Fruit fly (Drosophila melanogaster) whole organism, embryonic: ENCODE measurements around the gene Nasp.

Experiments
- Aef1 ChIP-seq: fragments of 200-800 bp; sonication (Bioruptor generic); IDR thresholded peaks from 3 replicates; pipeline ENCODE4 v1.3.6; 2022; ENCODE audit warnings: missing biosample characterization, missing genetic modification characterization
- Atf-2 ChIP-seq: fragments of 200-800 bp; sonication (Bioruptor generic); optimal IDR thresholded peaks from 2 replicates; lab custom pipeline; 2016; ENCODE audit warnings: missing biosample characterization, missing genetic modification characterization
- Atf6 ChIP-seq: fragments of 200-800 bp; sonication (Bioruptor generic); IDR thresholded peaks from 2 replicates; pipeline ENCODE4 v1.3.6; 2022; ENCODE audit warnings: missing biosample characterization, missing genetic modification characterization
- CG10366 ChIP-seq: fragments of 200-800 bp; sonication (Bioruptor generic); IDR thresholded peaks from 2 replicates; pipeline ENCODE4 v1.3.6; 2022; ENCODE audit warnings: missing biosample characterization, missing genetic modification characterization
- CG11695 ChIP-seq: fragments of 200-800 bp; sonication (Bioruptor generic); IDR thresholded peaks from 3 replicates; pipeline ENCODE4 v1.3.6; 2022; ENCODE audit warnings: missing biosample characterization, missing genetic modification characterization
- CG13424 ChIP-seq: fragments of 200-800 bp; sonication (Bioruptor generic); optimal IDR thresholded peaks from 2 replicates; lab custom pipeline; 2019; ENCODE audit warnings: missing biosample characterization, mild to moderate bottlenecking, missing genetic modification characterization, moderate library complexity
- CG1603 ChIP-seq: fragments of 200-800 bp; sonication (Bioruptor generic); optimal IDR thresholded peaks from 2 replicates; lab custom pipeline; 2019; ENCODE audit warnings: missing biosample characterization, mild to moderate bottlenecking, missing genetic modification characterization, moderate library complexity
- CG17186 ChIP-seq: fragments of 200-800 bp; sonication (Bioruptor generic); optimal IDR thresholded peaks from 3 replicates; lab custom pipeline; 2017; ENCODE audit warnings: missing biosample characterization, missing genetic modification reagents, missing genetic modification characterization
- CG17385 ChIP-seq: fragments of 200-800 bp; sonication (Bioruptor generic); optimal IDR thresholded peaks from 3 replicates; lab custom pipeline; 2018; ENCODE audit warnings: missing biosample characterization, mild to moderate bottlenecking, missing genetic modification characterization
- CG17829 ChIP-seq: fragments of 200-800 bp; optimal IDR thresholded peaks from 2 replicates; lab custom pipeline; 2019; ENCODE audit warnings: missing biosample characterization, mild to moderate bottlenecking, missing genetic modification characterization, moderate library complexity
- CG18619 ChIP-seq: fragments of 200-800 bp; sonication (Bioruptor generic); optimal IDR thresholded peaks from 3 replicates; lab custom pipeline; 2017; ENCODE audit warnings: missing biosample characterization, mild to moderate bottlenecking, missing genetic modification characterization
- CG30403 ChIP-seq: fragments of 200-800 bp; sonication (Bioruptor generic); optimal IDR thresholded peaks from 3 replicates; lab custom pipeline; 2016; ENCODE audit warnings: missing biosample characterization, missing genetic modification characterization
- CG33213 ChIP-seq: fragments of 200-800 bp; sonication (Bioruptor generic); optimal IDR thresholded peaks from 3 replicates; lab custom pipeline; 2016; ENCODE audit warnings: missing biosample characterization, missing genetic modification characterization
- CG3847 ChIP-seq: fragments of 200-800 bp; sonication (Bioruptor generic); IDR thresholded peaks from 2 replicates; pipeline ENCODE4 v1.3.6; 2022; ENCODE audit warnings: missing biosample characterization, missing genetic modification characterization
- CG4854 ChIP-seq: fragments of 200-800 bp; sonication (Bioruptor generic); optimal IDR thresholded peaks from 2 replicates; lab custom pipeline; 2016; ENCODE audit warnings: missing biosample characterization, missing genetic modification characterization, inconsistent platforms
- CG6175 ChIP-seq: fragments of 200-800 bp; sonication (Bioruptor generic); IDR thresholded peaks from 3 replicates; pipeline ENCODE4 v1.3.6; 2022; ENCODE audit warnings: missing biosample characterization, missing genetic modification characterization
- CG8944 ChIP-seq: fragments of 200-800 bp; sonication (Bioruptor generic); optimal IDR thresholded peaks from 3 replicates; lab custom pipeline; 2016; ENCODE audit warnings: missing biosample characterization, missing genetic modification characterization
- CG9609 ChIP-seq: fragments of 200-800 bp; sonication (Bioruptor generic); optimal IDR thresholded peaks from 3 replicates; lab custom pipeline; 2016; ENCODE audit warnings: missing biosample characterization, missing genetic modification characterization
- CG9932 ChIP-seq: fragments of 200-800 bp; sonication (Bioruptor generic); IDR thresholded peaks from 2 replicates; pipeline ENCODE4 v1.3.6; 2022; ENCODE audit warnings: missing biosample characterization, missing genetic modification characterization
- CHES-1-like ChIP-seq: fragments of 200-800 bp; sonication (Bioruptor generic); optimal IDR thresholded peaks from 2 replicates; lab custom pipeline; 2016; ENCODE audit warnings: missing biosample characterization, missing genetic modification characterization
- Camta ChIP-seq: fragments of 200-800 bp; sonication (Bioruptor generic); optimal IDR thresholded peaks from 2 replicates; lab custom pipeline; 2016; ENCODE audit warnings: missing biosample characterization, missing genetic modification characterization
- Dfd ChIP-seq, 2 experiments: fragments of >200 bp; optimal IDR thresholded peaks; 2 replicates each; lab custom pipeline; 2017; ENCODE audit warnings: missing biosample characterization in 2 of 2, missing genetic modification characterization in 2 of 2
- Dip2 ChIP-seq: fragments of 200-800 bp; sonication (Bioruptor generic); IDR thresholded peaks from 2 replicates; pipeline ENCODE4 v1.3.6; 2022; ENCODE audit warnings: missing biosample characterization, missing genetic modification characterization
- HLH54F ChIP-seq: fragments of 200-800 bp; sonication (Bioruptor generic); optimal IDR thresholded peaks from 3 replicates; lab custom pipeline; 2016; ENCODE audit warnings: missing biosample characterization, missing genetic modification characterization
- HLHmδ ChIP-seq: fragments of 200-800 bp; sonication (Bioruptor generic); optimal IDR thresholded peaks from 2 replicates; lab custom pipeline; 2018; ENCODE audit warnings: missing biosample characterization, mild to moderate bottlenecking, missing genetic modification characterization, moderate library complexity
- Hr3 ChIP-seq: fragments of 200-800 bp; sonication (Bioruptor generic); optimal IDR thresholded peaks from 3 replicates; lab custom pipeline; 2016; ENCODE audit warnings: missing biosample characterization, missing genetic modification characterization
- Lim3 ChIP-seq: fragments of 200-800 bp; sonication (Bioruptor generic); IDR thresholded peaks from 2 replicates; pipeline ENCODE4 v1.3.6; 2022; ENCODE audit warnings: missing biosample characterization, missing genetic modification characterization
- MESR4 ChIP-seq: fragments of 200-800 bp; sonication (Bioruptor generic); optimal IDR thresholded peaks from 2 replicates; lab custom pipeline; 2018; ENCODE audit warnings: missing biosample characterization, mild to moderate bottlenecking, missing genetic modification characterization, moderate library complexity
- Mes4 ChIP-seq: fragments of 200-800 bp; sonication (Bioruptor generic); optimal IDR thresholded peaks from 2 replicates; lab custom pipeline; 2016; ENCODE audit warnings: missing biosample characterization, missing genetic modification characterization
- Oli ChIP-seq: fragments of 200-800 bp; sonication (Bioruptor generic); optimal IDR thresholded peaks from 2 replicates; lab custom pipeline; 2018; ENCODE audit warnings: missing biosample characterization, mild to moderate bottlenecking, missing genetic modification characterization, moderate library complexity
- Vsx1 ChIP-seq: fragments of 200-800 bp; sonication (Bioruptor generic); optimal IDR thresholded peaks from 2 replicates; lab custom pipeline; 2017; ENCODE audit warnings: missing biosample characterization, mild to moderate bottlenecking, missing genetic modification characterization, missing genetic modification reagents
- Xbp1 ChIP-seq: fragments of 200-800 bp; sonication (Bioruptor generic); optimal IDR thresholded peaks from 3 replicates; lab custom pipeline; 2016; ENCODE audit warnings: missing biosample characterization, mild to moderate bottlenecking, missing genetic modification characterization
- ase ChIP-seq: fragments of 200-800 bp; sonication (Bioruptor generic); IDR thresholded peaks from 3 replicates; pipeline ENCODE4 v1.3.6; 2022; ENCODE audit warnings: missing biosample characterization, missing genetic modification characterization
- esg ChIP-seq: fragments of 200-800 bp; sonication (Bioruptor generic); conservative IDR thresholded peaks from 2 replicates; pipeline ENCODE4 v1.3.6; 2022; ENCODE audit warnings: missing biosample characterization, missing genetic modification characterization
- fd96Cb ChIP-seq: fragments of 200-800 bp; sonication (Bioruptor generic); optimal IDR thresholded peaks from 2 replicates; lab custom pipeline; 2018; ENCODE audit warnings: missing biosample characterization, mild to moderate bottlenecking, missing genetic modification characterization, moderate library complexity
- gsb ChIP-seq: fragments of 200-800 bp; sonication (Bioruptor generic); IDR thresholded peaks from 2 replicates; pipeline ENCODE4 v1.3.6; 2022; ENCODE audit warnings: missing biosample characterization, missing genetic modification characterization
- jumu ChIP-seq: fragments of 200-800 bp; sonication (Bioruptor generic); optimal IDR thresholded peaks from 3 replicates; lab custom pipeline; 2016; ENCODE audit warnings: missing biosample characterization, missing genetic modification characterization
- kah ChIP-seq: fragments of 200-800 bp; sonication (Bioruptor generic); optimal IDR thresholded peaks from 2 replicates; lab custom pipeline; 2018; ENCODE audit warnings: missing biosample characterization, mild to moderate bottlenecking, missing genetic modification characterization
- ken ChIP-seq: fragments of 200-800 bp; sonication (Bioruptor generic); IDR thresholded peaks from 3 replicates; pipeline ENCODE4 v1.3.6; 2022; ENCODE audit warnings: missing biosample characterization, missing genetic modification characterization
- kni ChIP-seq: fragments of 200-800 bp; sonication (Bioruptor generic); optimal IDR thresholded peaks from 3 replicates; lab custom pipeline; 2017; ENCODE audit warnings: mild to moderate bottlenecking, missing biosample characterization, missing genetic modification reagents, missing genetic modification characterization
- lab ChIP-seq: fragments of 200-800 bp; sonication (Bioruptor generic); optimal IDR thresholded peaks from 3 replicates; lab custom pipeline; 2017; ENCODE audit warnings: missing biosample characterization, missing genetic modification characterization, mild to moderate bottlenecking, moderate library complexity, missing genetic modification reagents
- lilli ChIP-seq: fragments of 200-800 bp; sonication (Bioruptor generic); optimal IDR thresholded peaks from 3 replicates; lab custom pipeline; 2016; ENCODE audit warnings: missing biosample characterization, missing genetic modification characterization
- nerfin-2 ChIP-seq: fragments of 200-800 bp; sonication (Bioruptor generic); IDR thresholded peaks from 2 replicates; pipeline ENCODE4 v1.3.6; 2022; ENCODE audit warnings: missing biosample characterization, missing genetic modification characterization; ENCODE audit not compliant: partially characterized antibody
- pho ChIP-seq: fragments of 200-800 bp; sonication (Bioruptor generic); optimal IDR thresholded peaks from 2 replicates; lab custom pipeline; 2016; ENCODE audit warnings: missing biosample characterization, missing genetic modification characterization
- prd ChIP-seq, 3 experiments: fragments of >200 bp in 2 of 3; fragments of 200-800 bp in 1 of 3; sonication (Bioruptor generic) in 1 of 3; optimal IDR thresholded peaks in 2 of 3; IDR thresholded peaks in 1 of 3; 2 replicates in 2 of 3; 3 replicates in 1 of 3; pipeline versions ENCODE4 v1.3.6 to Lab custom; 2017 to 2022; ENCODE audit warnings: missing biosample characterization in 1 of 3, missing genetic modification characterization in 1 of 3
- ranshi ChIP-seq: fragments of 200-800 bp; sonication (Bioruptor generic); IDR thresholded peaks from 2 replicates; pipeline ENCODE4 v1.3.6; 2022; ENCODE audit warnings: missing biosample characterization, missing genetic modification characterization
- slbo ChIP-seq: fragments of 200-800 bp; sonication (Bioruptor generic); IDR thresholded peaks from 2 replicates; pipeline ENCODE4 v1.3.6; 2022; ENCODE audit warnings: missing biosample characterization, missing genetic modification characterization
- sob ChIP-seq: fragments of 200-800 bp; sonication (Bioruptor generic); IDR thresholded peaks from 2 replicates; pipeline ENCODE4 v1.3.6; 2022; ENCODE audit warnings: missing biosample characterization, missing genetic modification characterization
- tio ChIP-seq: fragments of 200-800 bp; sonication (Bioruptor generic); optimal IDR thresholded peaks from 2 replicates; lab custom pipeline; 2017; ENCODE audit warnings: missing biosample characterization, missing genetic modification characterization, inconsistent platforms
- unpg ChIP-seq: fragments of 200-800 bp; sonication (Bioruptor generic); optimal IDR thresholded peaks from 3 replicates; lab custom pipeline; 2018; ENCODE audit warnings: missing biosample characterization, mild to moderate bottlenecking, missing genetic modification characterization, moderate library complexity
- zfh1 ChIP-seq: fragments of 200-800 bp; sonication (Bioruptor generic); IDR thresholded peaks from 3 replicates; pipeline ENCODE4 v1.3.6; 2022; ENCODE audit warnings: missing biosample characterization, missing genetic modification characterization

Nasp gene

DNA sequence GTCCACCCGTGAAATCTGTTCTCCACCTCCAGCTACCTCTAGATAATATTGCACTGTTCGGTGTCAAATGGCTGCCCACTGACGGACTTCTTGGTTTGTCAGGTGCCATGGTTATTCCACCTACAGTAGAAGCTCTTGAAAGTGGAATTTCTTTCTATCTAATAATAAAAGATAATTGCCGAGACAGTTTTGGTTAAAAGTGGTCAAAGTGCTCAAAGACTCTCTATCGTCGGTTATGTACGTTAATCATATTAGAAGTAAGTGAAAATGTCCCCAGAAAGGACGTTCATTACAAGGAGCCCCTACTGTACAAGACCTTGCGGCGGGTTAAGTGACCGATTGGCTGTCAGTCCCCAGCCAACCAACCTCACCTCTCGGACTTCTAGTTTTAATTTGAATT is 3.4 kb upstream of the Nasp start (continued):
- no peak for TF ChIP-seq nerfin-2 (GFP tag; lab: Robert Waterston, UW)
- TF ChIP-seq lab (GFP tag; lab: Kevin White, UChicago) = peak; percentile 50
- TF ChIP-seq CG4854 = peak; percentile 12
- TF ChIP-seq Aef1 (GFP tag; lab: Robert Waterston, UW) = peak; percentile 44; the same call in 1 of the 3 replicates
- peak; percentile 53 for TF ChIP-seq jumu
- TF ChIP-seq sob = peak; percentile 42; the same call in 1 of the 2 replicates
- peak; percentile 26 for TF ChIP-seq tio (GFP tag; lab: Kevin White, UChicago)
- TF ChIP-seq HLHmδ (GFP tag; lab: Kevin White, UChicago) = no peak
- TF ChIP-seq ase = peak; percentile 58; the same call in 1 of the 3 replicates
- peak; percentile 30 for TF ChIP-seq CG17385 (GFP tag; lab: Kevin White, UChicago)
- peak; percentile 61 for TF ChIP-seq ranshi (GFP tag; lab: Robert Waterston, UW)
- peak; percentile 42; the same call in 2 of the 3 replicates for TF ChIP-seq CG11695
- TF ChIP-seq CG18619 = peak; percentile 39
- TF ChIP-seq Lim3 = no peak
- peak; percentile 34; the same call in 1 of the 2 replicates for TF ChIP-seq Atf6 (GFP tag; lab: Robert Waterston, UW)
- TF ChIP-seq prd (optimal IDR thresholded peaks at IDR 0.05; lab: Kevin White, UChicago) = no peak
- peak; percentile 68 for TF ChIP-seq prd (GFP tag; IDR thresholded peaks at IDR 0.05; lab: Robert Waterston, UW)
- peak; percentile 66 for TF ChIP-seq lilli
- peak; percentile 37 for TF ChIP-seq CG17829 (tag; lab: Kevin White, UChicago)
- no peak for TF ChIP-seq CHES-1-like (GFP tag; lab: Kevin White, UChicago)
- TF ChIP-seq zfh1 (GFP tag; lab: Robert Waterston, UW) = peak; percentile 40; the same call in 1 of the 3 replicates
- peak; percentile 39; the same call in 1 of the 2 replicates for TF ChIP-seq CG9932 (GFP tag; lab: Robert Waterston, UW)
- TF ChIP-seq HLH54F (GFP tag; lab: Kevin White, UChicago) = peak; percentile 23
- no peak for TF ChIP-seq kah (GFP tag; lab: Kevin White, UChicago)
- TF ChIP-seq Oli (tag; lab: Kevin White, UChicago) = peak; percentile 62
- peak; percentile 52 for TF ChIP-seq CG3847 (GFP tag; lab: Robert Waterston, UW)
- no peak for TF ChIP-seq MESR4 (GFP tag; lab: Kevin White, UChicago)
- TF ChIP-seq esg (GFP tag; lab: Robert Waterston, UW) = peak; percentile 66
- TF ChIP-seq ken (GFP tag; lab: Robert Waterston, UW) = peak; percentile 33; the same call in 1 of the 3 replicates
- TF ChIP-seq CG33213 (GFP tag; lab: Kevin White, UChicago) = no peak
- TF ChIP-seq slbo = peak; percentile 35; the same call in 1 of the 2 replicates
- TF ChIP-seq fd96Cb (tag; lab: Kevin White, UChicago) = no peak
- peak; percentile 29 for TF ChIP-seq Atf-2 (GFP tag; lab: Kevin White, UChicago)
- peak; percentile 41 for TF ChIP-seq CG9609 (GFP tag; lab: Kevin White, UChicago)
- no peak for TF ChIP-seq CG17186 (GFP tag; lab: Kevin White, UChicago)
- TF ChIP-seq CG8944 (GFP tag; lab: Kevin White, UChicago) = peak; percentile 51
- peak; percentile 7 for TF ChIP-seq kni (GFP tag; lab: Kevin White, UChicago)
- peak; percentile 52 for TF ChIP-seq CG13424 (tag; lab: Kevin White, UChicago)
- no peak for TF ChIP-seq Dfd (GFP tag; optimal IDR thresholded peaks at IDR 0.05; lab: Kevin White, UChicago)
- peak; percentile 27 for TF ChIP-seq Hr3 (GFP tag; lab: Kevin White, UChicago)
- TF ChIP-seq CG10366 = peak; percentile 45
- peak; percentile 44 for TF ChIP-seq CG30403 (GFP tag; lab: Kevin White, UChicago)
- TF ChIP-seq Xbp1 (GFP tag; lab: Kevin White, UChicago) = peak; percentile 61
- 0 out of 2 replicates have a peak, but pooled peaks have one; percentile 10 for TF ChIP-seq gsb (GFP tag; lab: Robert Waterston, UW)
- TF ChIP-seq CG6175 (GFP tag; lab: Robert Waterston, UW) = no peak
- TF ChIP-seq CG1603 (tag; lab: Kevin White, UChicago) = peak; percentile 44
- TF ChIP-seq unpg (GFP tag; lab: Kevin White, UChicago) = peak; percentile 65
- TF ChIP-seq Camta = no peak
- TF ChIP-seq Dip2 (GFP tag; lab: Robert Waterston, UW) = no peak
- no peak for TF ChIP-seq pho (GFP tag; lab: Kevin White, UChicago)
- peak; percentile 40 for TF ChIP-seq Vsx1 (GFP tag; lab: Kevin White, UChicago)
- peak; percentile 2 for TF ChIP-seq Mes4 (GFP tag; lab: Kevin White, UChicago)
